Worm (Caenorhabditis elegans): Measurements from ENCODE around the gene daf-14.

ce11 chrIV:10261061-10261460, 10.6 kb downstream of the daf-14 start:
- TF ChIP-seq lsy-27 (tag; optimal IDR thresholded peaks at IDR 0.05; ENCODE audit: borderline replicate concordance, insufficient read depth) (no peak), Y56A3A.18 (GFP tag; IDR thresholded peaks at IDR 0.05) (no peak), ccch-3 (GFP tag; optimal IDR thresholded peaks at IDR 0.05) (no peak), hrde-1 (tag; optimal IDR thresholded peaks at IDR 0.05; ENCODE audit: borderline replicate concordance) (no peak), ztf-26 (tag; optimal IDR thresholded peaks at IDR 0.05) (no peak)

All from whole organism, young adult.